Worm (Caenorhabditis elegans) whole organism, L1 larva: ENCODE data around the gene F56D6.6.

Experiments
- nhr-76 ChIP-seq: sonication (generic microtip); optimal IDR thresholded peaks from 2 replicates; lab custom pipeline; 2017; ENCODE audit warnings: missing biosample characterization, missing genetic modification characterization
- ztf-11 ChIP-seq, 2 experiments: sonication (generic microtip); optimal IDR thresholded peaks; 2 replicates each; lab custom pipeline; 2016 to 2017; ENCODE audit warnings: missing genetic modification characterization in 2 of 2, missing biosample characterization in 1 of 2, missing compliant biosample characterization in 1 of 2

- TF ChIP-seq ztf-11 (tag; optimal IDR thresholded peaks at IDR 0.05; lab: Kevin White, UChicago) = no peak
- no peak for TF ChIP-seq nhr-76 (tag; lab: Kevin White, UChicago)
Measured at ce11 chrIV:3854606-3855005, 48.4 kb upstream of the F56D6.6 start.
